Worm (Caenorhabditis elegans): ENCODE results near the gene pfn-2.

ce11 chrX:5339357-5339756, 14.5 kb downstream of the pfn-2 start:
- TF ChIP-seq flt-1 (GFP tag; IDR thresholded peaks at IDR 0.05) (no peak), scrt-1 (GFP tag; IDR thresholded peaks at IDR 0.05) (no peak), aly-1 (tag; optimal IDR thresholded peaks at IDR 0.05) (no peak), tra-4 (tag; optimal IDR thresholded peaks at IDR 0.05) (no peak), sea-1 (GFP tag; conservative IDR thresholded peaks at IDR 0.05) (no peak), ama-1 (optimal IDR thresholded peaks at IDR 0.05) (no peak), hnd-1 (tag; optimal IDR thresholded peaks at IDR 0.05) (no peak), tbx-11 (GFP tag; IDR thresholded peaks at IDR 0.05) (no peak), pes-1 (GFP tag; IDR thresholded peaks at IDR 0.05) (no peak), ceh-13 (GFP tag; optimal IDR thresholded peaks at IDR 0.05) (no peak)
